Fruit fly (Drosophila melanogaster): ENCODE results near the gene TwdlF.

dm6 chr3R:4215264-4215993, 31.4 kb upstream of the TwdlF start, which contains the start of gene CG14636:
- TF ChIP-seq psq (GFP tag; optimal IDR thresholded peaks at IDR 0.05): peak; percentile 27
- no peak for TF ChIP-seq GATAd (GFP tag; optimal IDR thresholded peaks at IDR 0.05)
- TF ChIP-seq dl (GFP tag; optimal IDR thresholded peaks at IDR 0.05; ENCODE audit: insufficient read depth in 1 of 2, partially characterized antibody in 2 of 2): no peak
- TF ChIP-seq sage (GFP tag; optimal IDR thresholded peaks at IDR 0.05): no peak
- no peak for TF ChIP-seq N (GFP tag; optimal IDR thresholded peaks at IDR 0.05)
- TF ChIP-seq jim (GFP tag; optimal IDR thresholded peaks at IDR 0.05): no peak
- TF ChIP-seq br (GFP tag; optimal IDR thresholded peaks at IDR 0.05): peak; percentile 61
